Worm (Caenorhabditis elegans): ENCODE measurements around the gene golg-2.

golg-2 gene

DNA sequence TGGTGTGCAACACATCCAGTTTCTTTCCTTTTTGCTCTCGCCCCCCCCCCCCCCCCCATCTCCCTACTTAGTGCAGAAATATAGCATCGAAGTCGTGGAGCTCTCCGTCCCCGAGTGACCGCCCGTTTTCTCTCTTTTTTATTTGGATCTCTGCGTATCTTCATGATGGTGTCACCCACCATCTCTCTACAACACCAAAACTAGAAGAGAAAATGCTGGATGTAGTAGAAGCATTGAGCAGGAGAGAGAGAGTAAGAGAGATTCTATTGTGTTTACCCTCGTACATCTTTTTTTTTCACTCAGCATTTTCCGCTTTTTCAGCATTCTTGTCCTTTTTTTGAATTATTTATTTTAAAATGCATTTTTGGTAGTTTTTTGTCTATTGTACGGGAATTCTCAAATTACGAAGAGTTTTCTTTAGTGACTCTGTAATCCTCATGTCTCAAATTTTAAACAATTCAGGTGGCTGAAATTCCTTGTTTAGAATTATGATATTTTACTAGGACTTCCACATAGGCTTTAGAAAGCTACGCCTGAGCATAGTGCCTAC is 2.6 kb upstream of the golg-2 start:
- TF ChIP-seq lsy-12 (tag; optimal IDR thresholded peaks at IDR 0.05) (no peak), nhr-11 (tag; optimal IDR thresholded peaks at IDR 0.05) (no peak), lin-39 (tag; optimal IDR thresholded peaks at IDR 0.05) (peak; percentile 23), fkh-2 (tag; optimal IDR thresholded peaks at IDR 0.05) (no peak), lin-15B (tag; optimal IDR thresholded peaks at IDR 0.05) (peak; percentile 23), ztf-11 (tag; optimal IDR thresholded peaks at IDR 0.05) (no peak), nhr-23 (tag; optimal IDR thresholded peaks at IDR 0.05) (no peak), egl-27 (tag; optimal IDR thresholded peaks at IDR 0.05) (no peak), snpc-4 (tag; optimal IDR thresholded peaks at IDR 0.05) (no peak), nhr-43 (tag; optimal IDR thresholded peaks at IDR 0.05; ENCODE audit: poor library complexity, severe bottlenecking) (no peak), nhr-12 (tag; optimal IDR thresholded peaks at IDR 0.05) (no peak), skn-1 (tag; optimal IDR thresholded peaks at IDR 0.05) (no peak), fos-1 (tag; optimal IDR thresholded peaks at IDR 0.05) (no peak), hmg-11 (tag; optimal IDR thresholded peaks at IDR 0.05) (peak; percentile 55), nfya-1 (tag; optimal IDR thresholded peaks at IDR 0.05; ENCODE audit: insufficient read depth) (peak; percentile 52), R02D3.7 (tag; optimal IDR thresholded peaks at IDR 0.05) (no peak), daf-12 (tag; optimal IDR thresholded peaks at IDR 0.05) (no peak)

DNA sequence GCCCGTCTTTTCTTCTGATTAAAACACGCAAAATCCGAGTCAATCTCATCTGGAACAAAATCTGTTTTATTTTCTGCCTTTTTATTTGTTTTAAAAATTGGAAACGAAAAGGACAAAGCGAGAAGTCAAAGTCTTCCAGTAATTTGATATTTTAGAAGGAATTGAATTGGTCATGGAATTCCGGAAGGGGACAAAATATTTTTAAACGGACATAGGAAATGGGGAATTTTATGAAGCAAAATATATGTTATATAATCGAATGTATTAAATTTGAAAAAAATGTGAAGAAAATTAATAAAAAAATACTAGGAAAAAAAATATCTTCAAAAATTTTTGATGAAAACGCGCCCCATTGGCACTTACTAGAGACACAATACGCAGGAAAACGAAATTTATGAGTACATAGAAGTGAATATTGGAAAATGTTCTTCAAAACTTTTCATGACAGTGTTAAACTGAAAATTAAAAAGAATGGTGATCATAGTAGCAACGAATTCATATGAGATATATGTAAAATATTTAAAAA is 803 bp upstream of the golg-2 start, which contains the start of gene F33G12.7:
TSS of gene F33G12.7 (minus strand) at position 51 of the 526 bp plus-strand sequence.
- TF ChIP-seq pha-4 (tag; optimal IDR thresholded peaks at IDR 0.05) = peak; percentile 5
- TF ChIP-seq lin-15B (tag; optimal IDR thresholded peaks at IDR 0.05) = no peak
- TF ChIP-seq pqm-1 (tag; optimal IDR thresholded peaks at IDR 0.05) = no peak
- TF ChIP-seq nfya-1 (tag; optimal IDR thresholded peaks at IDR 0.05; ENCODE audit: insufficient read depth) = no peak
- TF ChIP-seq nhr-25 (tag; optimal IDR thresholded peaks at IDR 0.05) = no peak
- TF ChIP-seq jun-1 (tag; optimal IDR thresholded peaks at IDR 0.05) = no peak
- TF ChIP-seq eor-1 (tag; optimal IDR thresholded peaks at IDR 0.05) = no peak

DNA sequence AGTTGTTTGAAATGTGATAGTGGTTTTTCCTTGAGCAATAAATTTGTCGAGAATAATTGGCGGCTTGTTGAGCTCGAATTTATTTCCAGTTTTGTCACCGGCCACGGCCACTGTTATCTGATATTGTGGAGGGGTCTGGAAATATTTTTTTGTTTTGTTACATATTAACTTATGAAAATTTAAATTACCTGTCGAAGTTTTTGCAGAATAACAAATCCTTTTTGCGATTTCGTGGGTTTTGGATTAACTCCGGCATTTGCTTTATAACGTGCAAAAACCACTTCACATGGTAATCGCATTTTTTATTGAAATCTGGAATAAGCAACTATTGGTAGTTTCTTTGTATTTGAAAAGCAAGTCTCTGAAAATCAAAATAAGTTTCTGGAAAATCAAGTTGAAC is 3.8 kb downstream of the golg-2 start, which contains the start of gene lrr-1:
TSS of gene lrr-1 (minus strand) at position 312 of the 400 bp plus-strand sequence.
- TF ChIP-seq elt-2 (tag; optimal IDR thresholded peaks at IDR 0.05) (peak; percentile 32), nhr-77 (tag; optimal IDR thresholded peaks at IDR 0.05) (peak; percentile 12), nhr-23 (tag; optimal IDR thresholded peaks at IDR 0.05) (no peak), egl-5 (tag; optimal IDR thresholded peaks at IDR 0.05) (no peak)

DNA sequence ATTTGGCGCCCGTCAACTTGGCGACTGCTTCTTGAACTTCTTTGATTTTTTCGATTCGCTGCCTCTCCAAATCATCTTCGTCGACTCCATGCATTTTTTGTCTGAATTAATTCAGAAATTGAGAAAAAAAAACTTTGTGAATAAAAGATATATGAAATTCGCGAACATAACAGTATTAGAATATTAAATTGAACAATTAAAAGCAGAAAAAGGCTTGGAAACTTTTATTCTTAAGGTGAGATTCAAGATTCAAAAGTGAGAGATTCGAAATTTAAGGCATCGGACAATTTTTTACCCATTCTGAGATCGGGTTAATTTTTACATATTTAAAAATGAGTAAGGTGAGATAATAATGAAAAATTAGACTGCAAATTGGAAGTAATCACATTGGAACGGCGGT is 6.0 kb downstream of the golg-2 start, which contains the start of gene F33G12.3:
TSS of gene F33G12.3 (minus strand) at position 101 of the 400 bp plus-strand sequence.
- TF ChIP-seq lsy-12 (tag; optimal IDR thresholded peaks at IDR 0.05) (no peak), nhr-43 (tag; optimal IDR thresholded peaks at IDR 0.05; ENCODE audit: poor library complexity, severe bottlenecking) (no peak), mdl-1 (tag; optimal IDR thresholded peaks at IDR 0.05) (no peak), ceh-9 (tag; optimal IDR thresholded peaks at IDR 0.05) (no peak), nhr-25 (tag; optimal IDR thresholded peaks at IDR 0.05) (no peak), aly-2 (tag; optimal IDR thresholded peaks at IDR 0.05) (no peak), lin-39 (tag; optimal IDR thresholded peaks at IDR 0.05) (no peak), jun-1 (tag; optimal IDR thresholded peaks at IDR 0.05) (no peak), elt-3 (tag; optimal IDR thresholded peaks at IDR 0.05) (no peak), fos-1 (tag; optimal IDR thresholded peaks at IDR 0.05) (no peak), tbx-2 (tag; optimal IDR thresholded peaks at IDR 0.05) (no peak), daf-12 (tag; optimal IDR thresholded peaks at IDR 0.05) (no peak), sea-2 (GFP tag; optimal IDR thresholded peaks at IDR 0.05) (no peak), elt-2 (tag; optimal IDR thresholded peaks at IDR 0.05) (no peak), unc-62 (GFP tag; optimal IDR thresholded peaks at IDR 0.05) (no peak), lin-15B (tag; optimal IDR thresholded peaks at IDR 0.05) (no peak), ama-1 (optimal IDR thresholded peaks at IDR 0.05) (no peak), ceh-82 (tag; optimal IDR thresholded peaks at IDR 0.05) (no peak), ztf-11 (tag; optimal IDR thresholded peaks at IDR 0.05) (no peak), ceh-28 (tag; optimal IDR thresholded peaks at IDR 0.05) (no peak)

Data from whole organism, L3 larva.